Fruit fly (Drosophila melanogaster): Measurements from ENCODE around the gene Ama.

Ama gene

DNA sequence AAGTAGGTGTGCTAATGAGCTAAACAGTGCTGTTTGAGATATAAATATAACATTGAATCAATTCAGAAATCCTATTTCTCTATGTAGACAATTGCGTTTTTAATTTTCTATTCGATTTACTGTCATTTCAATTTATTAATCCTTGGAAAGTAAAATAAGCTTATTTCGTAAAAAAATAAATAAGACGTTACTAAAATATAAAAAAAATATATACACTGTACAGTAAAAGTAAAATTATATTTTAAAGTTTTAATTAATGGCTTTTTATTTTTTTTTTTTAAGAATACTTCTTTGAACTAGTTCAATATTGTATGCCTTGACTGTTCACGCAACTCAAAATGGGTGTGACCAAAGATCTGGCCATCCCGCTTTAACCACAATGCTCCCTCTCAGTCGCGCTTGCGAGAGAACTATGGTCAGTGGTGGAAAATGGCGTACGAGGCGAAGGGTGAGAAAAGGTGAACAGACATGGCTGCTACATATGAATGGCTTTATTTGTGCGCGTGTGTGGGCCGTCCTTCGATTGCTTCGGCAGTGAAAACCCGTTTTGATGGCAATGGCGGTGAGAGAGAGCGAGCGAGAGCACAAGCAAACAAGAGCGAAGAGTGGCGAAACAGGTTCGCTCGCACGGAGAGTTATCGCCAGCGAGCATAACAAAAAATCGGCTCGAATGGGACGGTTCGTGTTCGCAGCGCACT lies 28.9 kb downstream of the Ama start, which contains the start of gene Dfd (continued):
- no peak for TF ChIP-seq ash1 (GFP tag; optimal IDR thresholded peaks at IDR 0.05)
- no peak for TF ChIP-seq Elba2 (GFP tag; optimal IDR thresholded peaks at IDR 0.05)
- TF ChIP-seq Myb (GFP tag; optimal IDR thresholded peaks at IDR 0.05), result no peak
- TF ChIP-seq pan (optimal IDR thresholded peaks at IDR 0.05), result no peak
- no peak for TF ChIP-seq pan (GFP tag; optimal IDR thresholded peaks at IDR 0.05 in 1 of 2, IDR thresholded peaks at IDR 0.05 in 1 of 2)
- TF ChIP-seq wdn (GFP tag; IDR thresholded peaks at IDR 0.05), result no peak
- TF ChIP-seq crol (GFP tag; IDR thresholded peaks at IDR 0.05), result peak; percentile 90
- TF ChIP-seq CG30431 (GFP tag; optimal IDR thresholded peaks at IDR 0.05), result no peak
- peak; percentile 28; the same call in 1 of the 3 replicates for TF ChIP-seq ase (GFP tag; IDR thresholded peaks at IDR 0.05)
- TF ChIP-seq CG1832 (GFP tag; optimal IDR thresholded peaks at IDR 0.05), result peak; percentile 97
- no peak for TF ChIP-seq amos (GFP tag; IDR thresholded peaks at IDR 0.05; ENCODE audit: partially characterized antibody)
- TF ChIP-seq onecut (GFP tag; IDR thresholded peaks at IDR 0.05), result 0 out of 2 replicates have a peak, but pooled peaks have one; percentile 14
- TF ChIP-seq CG1647 (GFP tag; optimal IDR thresholded peaks at IDR 0.05), result no peak
- 0 out of 2 replicates have a peak, but pooled peaks have one; percentile 5 for TF ChIP-seq CG42726 (GFP tag; IDR thresholded peaks at IDR 0.05; ENCODE audit: partially characterized antibody)
- no peak for TF ChIP-seq ssp (GFP tag; IDR thresholded peaks at IDR 0.05)
- peak; percentile 65; the same call in 1 of the 2 replicates for TF ChIP-seq CG17328 (GFP tag; IDR thresholded peaks at IDR 0.05)
- TF ChIP-seq Blimp-1 (GFP tag; optimal IDR thresholded peaks at IDR 0.05), result no peak
- no peak for TF ChIP-seq Awh (GFP tag; IDR thresholded peaks at IDR 0.05)
- no peak for TF ChIP-seq CG10979 (tag; optimal IDR thresholded peaks at IDR 0.05)
- no peak for TF ChIP-seq sc (optimal IDR thresholded peaks at IDR 0.05)
- TF ChIP-seq sc (GFP tag; optimal IDR thresholded peaks at IDR 0.05), result peak; percentile 24
- TF ChIP-seq Bdp1 (GFP tag; optimal IDR thresholded peaks at IDR 0.05), result no peak
- peak; percentile 6 for TF ChIP-seq CG4820 (GFP tag; optimal IDR thresholded peaks at IDR 0.05)
- TF ChIP-seq Abd-B (GFP tag; optimal IDR thresholded peaks at IDR 0.05), result no peak
- peak; percentile 35 for TF ChIP-seq Chrac-16 (GFP tag; optimal IDR thresholded peaks at IDR 0.05)
- TF ChIP-seq sima (GFP tag; optimal IDR thresholded peaks at IDR 0.05), result no peak
- no peak for TF ChIP-seq Bteb2 (GFP tag; optimal IDR thresholded peaks at IDR 0.05)
- TF ChIP-seq CG11723 (GFP tag; optimal IDR thresholded peaks at IDR 0.05), result no peak
- TF ChIP-seq Poxn (GFP tag; IDR thresholded peaks at IDR 0.05), result no peak
- no peak for TF ChIP-seq Eip74EF (GFP tag; optimal IDR thresholded peaks at IDR 0.05)
- TF ChIP-seq trem (tag; optimal IDR thresholded peaks at IDR 0.05), result no peak
- peak; percentile 52 for TF ChIP-seq CG17829 (tag; optimal IDR thresholded peaks at IDR 0.05)
- peak; percentile 2 for TF ChIP-seq tap (tag; optimal IDR thresholded peaks at IDR 0.05)
- no peak for TF ChIP-seq CG7372 (GFP tag; IDR thresholded peaks at IDR 0.05)
- peak; percentile 23 for TF ChIP-seq ind (GFP tag; optimal IDR thresholded peaks at IDR 0.05)
- no peak for TF ChIP-seq CG1792 (GFP tag; optimal IDR thresholded peaks at IDR 0.05)
- TF ChIP-seq prd (optimal IDR thresholded peaks at IDR 0.05), result no peak
- peak; percentile 64 for TF ChIP-seq prd (GFP tag; IDR thresholded peaks at IDR 0.05)
- TF ChIP-seq unpg (GFP tag; optimal IDR thresholded peaks at IDR 0.05), result no peak
- no peak for TF ChIP-seq CG2129 (GFP tag; IDR thresholded peaks at IDR 0.05; ENCODE audit: partially characterized antibody)
- no peak for TF ChIP-seq corto (GFP tag; optimal IDR thresholded peaks at IDR 0.05)
- peak; percentile 6 for TF ChIP-seq Ets65A (GFP tag)
- no peak for TF ChIP-seq CG14860 (GFP tag; IDR thresholded peaks at IDR 0.05; ENCODE audit: partially characterized antibody)
- no peak for TF ChIP-seq CG18764 (GFP tag; optimal IDR thresholded peaks at IDR 0.05)
- TF ChIP-seq Bgb (GFP tag; IDR thresholded peaks at IDR 0.05; ENCODE audit: partially characterized antibody), result 0 out of 2 replicates have a peak, but pooled peaks have one; percentile 51
- TF ChIP-seq CG2202 (tag; optimal IDR thresholded peaks at IDR 0.05), result no peak
- TF ChIP-seq Sox102F (GFP tag; optimal IDR thresholded peaks at IDR 0.05), result no peak
- TF ChIP-seq Lim3 (GFP tag; IDR thresholded peaks at IDR 0.05), result no peak
- no peak for TF ChIP-seq lab (GFP tag; optimal IDR thresholded peaks at IDR 0.05)
- 0 out of 2 replicates have a peak, but pooled peaks have one; percentile 32 for TF ChIP-seq CG32767 (GFP tag; IDR thresholded peaks at IDR 0.05)

All from whole organism, embryonic.